Fruit fly (Drosophila melanogaster): ENCODE measurements around the gene Acbp4.

Gene Acbp4

dm6 chr3L:7090764-7091163 lies 37.3 kb downstream of the Acbp4 start (continued):
- TF ChIP-seq CG6683 (GFP tag; optimal IDR thresholded peaks at IDR 0.05), result peak; percentile 24
- no peak for TF ChIP-seq lola (GFP tag; optimal IDR thresholded peaks at IDR 0.05)
- TF ChIP-seq Bdp1 (GFP tag; optimal IDR thresholded peaks at IDR 0.05), result no peak
- no peak for TF ChIP-seq CG6765 (GFP tag; optimal IDR thresholded peaks at IDR 0.05)
- peak; percentile 69 for TF ChIP-seq CG7839 (tag; optimal IDR thresholded peaks at IDR 0.05)
- peak; percentile 23; the same call in 1 of the 2 replicates for TF ChIP-seq CG43689 (GFP tag; IDR thresholded peaks at IDR 0.05)
- TF ChIP-seq CG13123 (GFP tag; optimal IDR thresholded peaks at IDR 0.05), result no peak
- TF ChIP-seq kah (GFP tag; optimal IDR thresholded peaks at IDR 0.05), result peak; percentile 68
- no peak for TF ChIP-seq mld (GFP tag; IDR thresholded peaks at IDR 0.05; ENCODE audit: partially characterized antibody)
- TF ChIP-seq dmrt11E (tag; optimal IDR thresholded peaks at IDR 0.05), result no peak
- TF ChIP-seq CG11560 (tag; IDR thresholded peaks at IDR 0.05), result peak; percentile 21; the same call in 1 of the 3 replicates
- peak; percentile 77 for TF ChIP-seq Camta (GFP tag; optimal IDR thresholded peaks at IDR 0.05)
- peak; percentile 30 for TF ChIP-seq kay (GFP tag; optimal IDR thresholded peaks at IDR 0.05)
- TF ChIP-seq psq (GFP tag; optimal IDR thresholded peaks at IDR 0.05), result no peak
- peak; percentile 80; the same call in 2 of the 3 replicates for TF ChIP-seq ase (GFP tag; IDR thresholded peaks at IDR 0.05)
- no peak for TF ChIP-seq CG10565 (GFP tag; optimal IDR thresholded peaks at IDR 0.05)
- peak; percentile 44; the same call in 1 of the 3 replicates for TF ChIP-seq CG2199 (GFP tag; IDR thresholded peaks at IDR 0.05)
- TF ChIP-seq E2f2 (GFP tag; IDR thresholded peaks at IDR 0.05), result peak; percentile 34; the same call in 1 of the 2 replicates
- peak in 1 of 2 experiments; percentile 40 for TF ChIP-seq chif (GFP tag; optimal IDR thresholded peaks at IDR 0.05)
- TF ChIP-seq Lim3 (GFP tag; IDR thresholded peaks at IDR 0.05), result 0 out of 2 replicates have a peak, but pooled peaks have one; percentile 61
- no peak for TF ChIP-seq CG1529 (GFP tag; optimal IDR thresholded peaks at IDR 0.05)
- peak; percentile 61 for TF ChIP-seq CG5180 (GFP tag; optimal IDR thresholded peaks at IDR 0.05)
- TF ChIP-seq Mes4 (GFP tag; optimal IDR thresholded peaks at IDR 0.05), result no peak
- TF ChIP-seq CG9437 (GFP tag; optimal IDR thresholded peaks at IDR 0.05), result peak; percentile 14
- TF ChIP-seq pzg (GFP tag; optimal IDR thresholded peaks at IDR 0.05), result no peak
- TF ChIP-seq nerfin-1 (tag; optimal IDR thresholded peaks at IDR 0.05), result peak; percentile 80
- peak; percentile 63 for TF ChIP-seq nau (GFP tag; optimal IDR thresholded peaks at IDR 0.05)
- TF ChIP-seq CG2678 (tag; optimal IDR thresholded peaks at IDR 0.05), result peak; percentile 81
- no peak for TF ChIP-seq slp2 (GFP tag; optimal IDR thresholded peaks at IDR 0.05)
- TF ChIP-seq ro (GFP tag; IDR thresholded peaks at IDR 0.05), result peak; percentile 62; the same call in 1 of the 2 replicates
- no peak for TF ChIP-seq vfl (GFP tag; optimal IDR thresholded peaks at IDR 0.05)
- peak; percentile 69 for TF ChIP-seq Meics (GFP tag; optimal IDR thresholded peaks at IDR 0.05)
- TF ChIP-seq CG18476 (GFP tag; optimal IDR thresholded peaks at IDR 0.05), result peak; percentile 34
- TF ChIP-seq H2.0 (GFP tag; IDR thresholded peaks at IDR 0.05), result peak; percentile 50
- TF ChIP-seq salm (tag; optimal IDR thresholded peaks at IDR 0.05), result peak; percentile 53
- no peak for TF ChIP-seq fd102C (GFP tag; optimal IDR thresholded peaks at IDR 0.05)
- TF ChIP-seq sna (GFP tag; IDR thresholded peaks at IDR 0.05; ENCODE audit: partially characterized antibody), result no peak
- no peak for TF ChIP-seq wek (GFP tag; optimal IDR thresholded peaks at IDR 0.05)
- TF ChIP-seq cas (GFP tag; IDR thresholded peaks at IDR 0.05), result no peak
- TF ChIP-seq CG11093 (GFP tag; IDR thresholded peaks at IDR 0.05), result peak; percentile 49; the same call in 2 of the 3 replicates
- TF ChIP-seq CG17186 (GFP tag; optimal IDR thresholded peaks at IDR 0.05), result no peak
- TF ChIP-seq CG6654 (GFP tag; optimal IDR thresholded peaks at IDR 0.05), result no peak
- TF ChIP-seq Hr78 (GFP tag; optimal IDR thresholded peaks at IDR 0.05), result no peak
- TF ChIP-seq CG13624 (GFP tag; optimal IDR thresholded peaks at IDR 0.05), result peak; percentile 2
- TF ChIP-seq bbx (GFP tag; IDR thresholded peaks at IDR 0.05; ENCODE audit: partially characterized antibody), result no peak
- peak; percentile 84 for TF ChIP-seq Ada2b (GFP tag; IDR thresholded peaks at IDR 0.05)
- no peak for TF ChIP-seq Bteb2 (GFP tag; optimal IDR thresholded peaks at IDR 0.05)
- peak; percentile 39 for TF ChIP-seq CG6813 (GFP tag; optimal IDR thresholded peaks at IDR 0.05)
- peak; percentile 80 for TF ChIP-seq CG3726 (GFP tag; IDR thresholded peaks at IDR 0.05)
- TF ChIP-seq klu (GFP tag; IDR thresholded peaks at IDR 0.05), result peak; percentile 37; the same call in 1 of the 2 replicates

All from whole organism, embryonic.